Fruit fly (Drosophila melanogaster): ENCODE data around the gene CG17097.

Gene CG17097

dm6 chr2L:10632702-10633101, 13.5 kb upstream of the CG17097 start:
- peak; percentile 41 for TF ChIP-seq HLH106 (tag; optimal IDR thresholded peaks at IDR 0.05)
- peak in 1 of 2 experiments; percentile 28 for TF ChIP-seq foxo (GFP tag; optimal IDR thresholded peaks at IDR 0.05)
- TF ChIP-seq fru (GFP tag; optimal IDR thresholded peaks at IDR 0.05), result peak; percentile 31
- peak; percentile 42 for TF ChIP-seq h (GFP tag; optimal IDR thresholded peaks at IDR 0.05)
- peak; percentile 22 for TF ChIP-seq rgr (GFP tag; optimal IDR thresholded peaks at IDR 0.05)
- TF ChIP-seq sv (GFP tag; optimal IDR thresholded peaks at IDR 0.05), result no peak
- no peak for TF ChIP-seq jim (GFP tag; optimal IDR thresholded peaks at IDR 0.05)
- no peak for TF ChIP-seq woc (GFP tag; optimal IDR thresholded peaks at IDR 0.05)
- peak; percentile 9 for TF ChIP-seq br (GFP tag; optimal IDR thresholded peaks at IDR 0.05)
- TF ChIP-seq ey (GFP tag; optimal IDR thresholded peaks at IDR 0.05), result peak; percentile 30

dm6 chr2L:10638371-10638770, 7.8 kb upstream of the CG17097 start, which contains the start of gene CG7329:
Gene CG7329 (minus strand): TSS chr2L:10638471.
- TF ChIP-seq Mio (GFP tag; optimal IDR thresholded peaks at IDR 0.05) (no peak), fru (GFP tag; optimal IDR thresholded peaks at IDR 0.05) (no peak), brk (GFP tag; optimal IDR thresholded peaks at IDR 0.05) (no peak), Dfd (GFP tag; optimal IDR thresholded peaks at IDR 0.05) (no peak), Dif (GFP tag; optimal IDR thresholded peaks at IDR 0.05; ENCODE audit: partially characterized antibody) (no peak), sage (GFP tag; optimal IDR thresholded peaks at IDR 0.05) (no peak), N (GFP tag; optimal IDR thresholded peaks at IDR 0.05) (no peak), woc (GFP tag; optimal IDR thresholded peaks at IDR 0.05) (no peak), CG9705 (GFP tag; optimal IDR thresholded peaks at IDR 0.05) (no peak), lola (GFP tag; optimal IDR thresholded peaks at IDR 0.05) (no peak), h (GFP tag; optimal IDR thresholded peaks at IDR 0.05) (no peak), usp (GFP tag; optimal IDR thresholded peaks at IDR 0.05) (no peak)

dm6 chr2L:10639631-10640030, 6.6 kb upstream of the CG17097 start, which contains the start of gene CG31872:
Gene CG31872 (plus strand): TSS chr2L:10639931.
- TF ChIP-seq tai (GFP tag; optimal IDR thresholded peaks at IDR 0.05) (no peak), dmrt93B (GFP tag; optimal IDR thresholded peaks at IDR 0.05) (no peak), Mio (GFP tag; optimal IDR thresholded peaks at IDR 0.05) (no peak), GATAd (GFP tag; optimal IDR thresholded peaks at IDR 0.05) (no peak), Abd-B (GFP tag; optimal IDR thresholded peaks at IDR 0.05) (no peak), dl (GFP tag; optimal IDR thresholded peaks at IDR 0.05; ENCODE audit: insufficient read depth in 1 of 2, partially characterized antibody in 2 of 2) (no peak), N (GFP tag; optimal IDR thresholded peaks at IDR 0.05) (no peak), ey (GFP tag; optimal IDR thresholded peaks at IDR 0.05) (no peak), jim (GFP tag; optimal IDR thresholded peaks at IDR 0.05) (no peak)

- TF ChIP-seq Hr83 (GFP tag; optimal IDR thresholded peaks at IDR 0.05; ENCODE audit: poor library complexity, severe bottlenecking) (no peak), br (GFP tag; optimal IDR thresholded peaks at IDR 0.05) (no peak), brk (GFP tag; optimal IDR thresholded peaks at IDR 0.05) (no peak), Hr78 (GFP tag; optimal IDR thresholded peaks at IDR 0.05) (no peak), foxo (GFP tag; optimal IDR thresholded peaks at IDR 0.05) (no peak), sage (GFP tag; optimal IDR thresholded peaks at IDR 0.05) (no peak), Dfd (GFP tag; optimal IDR thresholded peaks at IDR 0.05) (no peak)
Measured at dm6 chr2L:10643671-10644070, 2.5 kb upstream of the CG17097 start, which contains the start of gene CG18284. Gene CG18284 (plus strand): TSS chr2L:10643971.

- TF ChIP-seq Sp1 (GFP tag; optimal IDR thresholded peaks at IDR 0.05) (no peak), pan (optimal IDR thresholded peaks at IDR 0.05) (no peak), Rel (GFP tag; optimal IDR thresholded peaks at IDR 0.05) (no peak), Rel (tag; optimal IDR thresholded peaks at IDR 0.05) (no peak), br (GFP tag; optimal IDR thresholded peaks at IDR 0.05) (no peak), jim (GFP tag; optimal IDR thresholded peaks at IDR 0.05) (no peak), usp (GFP tag; optimal IDR thresholded peaks at IDR 0.05) (no peak), CrebA (GFP tag; optimal IDR thresholded peaks at IDR 0.05; ENCODE audit: borderline replicate concordance) (no peak)
Measured at dm6 chr2L:10646726-10647125, 511 bp downstream of the CG17097 start.

All from whole organism, wandering third instar larva.